Fruit fly (Drosophila melanogaster) whole organism, embryonic: ENCODE results near the gene nAChRalpha3.

Experiments used
- ATbp ChIP-seq: fragments of 200-800 bp; sonication (Bioruptor generic); optimal IDR thresholded peaks from 2 replicates; lab custom pipeline; 2017; ENCODE audit warnings: missing biosample characterization, mild to moderate bottlenecking, missing genetic modification characterization, missing genetic modification reagents
- Ada2b ChIP-seq: fragments of 200-800 bp; sonication (Bioruptor generic); IDR thresholded peaks from 2 replicates; pipeline ENCODE4 v1.3.6; 2022; ENCODE audit warnings: missing biosample characterization, missing genetic modification characterization
- Adf1 ChIP-seq: fragments of 200-800 bp; sonication (Bioruptor generic); IDR thresholded peaks from 2 replicates; pipeline ENCODE4 v1.3.6; 2022; ENCODE audit warnings: missing biosample characterization, missing genetic modification characterization
- Atf-2 ChIP-seq: fragments of 200-800 bp; sonication (Bioruptor generic); optimal IDR thresholded peaks from 2 replicates; lab custom pipeline; 2016; ENCODE audit warnings: missing biosample characterization, missing genetic modification characterization
- BtbVII ChIP-seq: fragments of 200-800 bp; sonication (Bioruptor generic); optimal IDR thresholded peaks from 3 replicates; lab custom pipeline; 2017; ENCODE audit warnings: missing biosample characterization, mild to moderate bottlenecking, missing genetic modification characterization
- CG10543 ChIP-seq: fragments of 200-800 bp; sonication (Bioruptor generic); optimal IDR thresholded peaks from 3 replicates; lab custom pipeline; 2017; ENCODE audit warnings: missing biosample characterization, mild to moderate bottlenecking, missing genetic modification characterization, moderate library complexity
- CG12299 ChIP-seq: fragments of 200-800 bp; sonication (Bioruptor generic); optimal IDR thresholded peaks from 2 replicates; lab custom pipeline; 2018; ENCODE audit warnings: missing biosample characterization, mild to moderate bottlenecking, missing genetic modification characterization
- CG17802 ChIP-seq: fragments of 200-800 bp; sonication (Bioruptor generic); optimal IDR thresholded peaks from 2 replicates; lab custom pipeline; 2018; ENCODE audit warnings: missing biosample characterization, mild to moderate bottlenecking, missing genetic modification characterization, moderate library complexity
- CG18011 ChIP-seq: fragments of 200-800 bp; sonication (Bioruptor generic); optimal IDR thresholded peaks from 2 replicates; lab custom pipeline; 2017; ENCODE audit warnings: missing biosample characterization, missing genetic modification characterization, mild to moderate bottlenecking, moderate library complexity, missing genotype
- CG18476 ChIP-seq: fragments of 200-800 bp; sonication (Bioruptor generic); optimal IDR thresholded peaks from 2 replicates; lab custom pipeline; 2016; ENCODE audit warnings: missing biosample characterization, mild to moderate bottlenecking, missing genetic modification characterization
- CG30431 ChIP-seq: fragments of 200-800 bp; sonication (Bioruptor generic); optimal IDR thresholded peaks from 2 replicates; lab custom pipeline; 2017; ENCODE audit warnings: missing biosample characterization, missing genetic modification characterization
- CG33213 ChIP-seq: fragments of 200-800 bp; sonication (Bioruptor generic); optimal IDR thresholded peaks from 3 replicates; lab custom pipeline; 2016; ENCODE audit warnings: missing biosample characterization, missing genetic modification characterization
- CG34376 ChIP-seq: fragments of 200-800 bp; sonication (Bioruptor generic); optimal IDR thresholded peaks from 2 replicates; lab custom pipeline; 2018; ENCODE audit warnings: missing biosample characterization, mild to moderate bottlenecking, missing genetic modification characterization
- CG3726 ChIP-seq: fragments of 200-800 bp; sonication (Bioruptor generic); IDR thresholded peaks from 3 replicates; pipeline ENCODE4, ENCODE4 v1.3.6; 2022; ENCODE audit warnings: missing biosample characterization, missing genetic modification characterization
- CG43689 ChIP-seq: fragments of 200-800 bp; sonication (Bioruptor generic); IDR thresholded peaks from 2 replicates; pipeline ENCODE4 v1.3.6; 2022; ENCODE audit warnings: missing biosample characterization, missing genetic modification characterization
- CG4404 ChIP-seq: fragments of 200-800 bp; sonication (Bioruptor generic); IDR thresholded peaks from 2 replicates; pipeline ENCODE4 v1.3.6; 2022; ENCODE audit warnings: missing biosample characterization, missing genetic modification characterization
- CG4617 ChIP-seq: fragments of 200-800 bp; sonication (Bioruptor generic); optimal IDR thresholded peaks from 3 replicates; lab custom pipeline; 2016; ENCODE audit warnings: missing biosample characterization, missing genetic modification characterization, borderline replicate concordance
- CG4730 ChIP-seq: fragments of 200-800 bp; sonication (Bioruptor generic); IDR thresholded peaks from 2 replicates; pipeline ENCODE4 v1.3.6; 2022; ENCODE audit warnings: missing biosample characterization, missing genetic modification characterization
- CG6813 ChIP-seq: fragments of 200-800 bp; sonication (Bioruptor generic); optimal IDR thresholded peaks from 2 replicates; lab custom pipeline; 2017; ENCODE audit warnings: missing biosample characterization, missing genetic modification characterization, mild to moderate bottlenecking, moderate library complexity, missing genetic modification reagents
- CG8388 ChIP-seq: fragments of 200-800 bp; sonication (Bioruptor generic); optimal IDR thresholded peaks from 2 replicates; lab custom pipeline; 2019; ENCODE audit warnings: missing biosample characterization, mild to moderate bottlenecking, missing genetic modification characterization, moderate library complexity
- CG9817 ChIP-seq: fragments of 200-800 bp; sonication (Bioruptor generic); optimal IDR thresholded peaks from 2 replicates; lab custom pipeline; 2018; ENCODE audit warnings: missing biosample characterization, mild to moderate bottlenecking, missing genetic modification characterization, moderate library complexity
- Doc3 ChIP-seq: fragments of 200-800 bp; sonication (Bioruptor generic); IDR thresholded peaks from 3 replicates; pipeline ENCODE4 v1.3.6; 2022; ENCODE audit warnings: missing biosample characterization, missing genetic modification characterization; ENCODE audit not compliant: partially characterized antibody
- Gsc ChIP-seq: fragments of 200-800 bp; sonication (Bioruptor generic); IDR thresholded peaks from 2 replicates; pipeline ENCODE4 v1.3.6; 2022; ENCODE audit warnings: missing biosample characterization, missing genetic modification characterization
- HHEX ChIP-seq: fragments of 200-800 bp; sonication (Bioruptor generic); optimal IDR thresholded peaks from 3 replicates; lab custom pipeline; 2017; ENCODE audit warnings: missing biosample characterization, mild to moderate bottlenecking, missing genetic modification characterization, missing genetic modification reagents
- HLH3B ChIP-seq: fragments of 200-800 bp; sonication (Bioruptor generic); IDR thresholded peaks from 2 replicates; pipeline ENCODE4 v1.3.6; 2022; ENCODE audit warnings: missing biosample characterization, missing genetic modification characterization
- Lhr ChIP-seq: fragments of 200-800 bp; sonication (Bioruptor generic); optimal IDR thresholded peaks from 3 replicates; lab custom pipeline; 2017; ENCODE audit warnings: mild to moderate bottlenecking, missing biosample characterization, missing genetic modification reagents, missing genetic modification characterization
- MESR4 ChIP-seq: fragments of 200-800 bp; sonication (Bioruptor generic); optimal IDR thresholded peaks from 2 replicates; lab custom pipeline; 2018; ENCODE audit warnings: missing biosample characterization, mild to moderate bottlenecking, missing genetic modification characterization, moderate library complexity
- Ravus ChIP-seq: fragments of 200-800 bp; sonication (Bioruptor generic); IDR thresholded peaks from 2 replicates; pipeline ENCODE4 v1.3.6; 2022; ENCODE audit warnings: missing biosample characterization, missing genetic modification characterization
- Six4 ChIP-seq: fragments of 200-800 bp; sonication (Bioruptor generic); optimal IDR thresholded peaks from 2 replicates; lab custom pipeline; 2016; ENCODE audit warnings: missing biosample characterization, missing genetic modification characterization
- Sox100B ChIP-seq: fragments of 200-800 bp; sonication (Bioruptor generic); optimal IDR thresholded peaks from 3 replicates; lab custom pipeline; 2018; ENCODE audit warnings: missing biosample characterization, mild to moderate bottlenecking, missing genetic modification characterization
- Stat92E ChIP-seq, 3 experiments: fragments of >200 bp in 2 of 3; fragments of 200-800 bp in 1 of 3; sonication (Bioruptor generic) in 1 of 3; optimal IDR thresholded peaks; 2 replicates each; lab custom pipeline; 2017 to 2019; ENCODE audit warnings: missing biosample characterization in 3 of 3, missing genetic modification characterization in 3 of 3, mild to moderate bottlenecking in 1 of 3, moderate library complexity in 1 of 3
- Xbp1 ChIP-seq: fragments of 200-800 bp; sonication (Bioruptor generic); optimal IDR thresholded peaks from 3 replicates; lab custom pipeline; 2016; ENCODE audit warnings: missing biosample characterization, mild to moderate bottlenecking, missing genetic modification characterization
- ab ChIP-seq: fragments of 200-800 bp; sonication (Bioruptor generic); optimal IDR thresholded peaks from 2 replicates; lab custom pipeline; 2016; ENCODE audit warnings: missing biosample characterization, missing genetic modification characterization
- corto ChIP-seq: fragments of 200-800 bp; sonication (Bioruptor generic); optimal IDR thresholded peaks from 2 replicates; lab custom pipeline; 2016; ENCODE audit warnings: missing biosample characterization, mild to moderate bottlenecking, missing genetic modification characterization, moderate library complexity
- da ChIP-seq: fragments of 200-800 bp; sonication (Bioruptor generic); optimal IDR thresholded peaks from 2 replicates; lab custom pipeline; 2016; ENCODE audit warnings: missing biosample characterization, missing genetic modification characterization
- fu2 ChIP-seq: fragments of 200-800 bp; sonication (Bioruptor generic); optimal IDR thresholded peaks from 2 replicates; lab custom pipeline; 2016; ENCODE audit warnings: missing biosample characterization, missing genetic modification characterization
- gro ChIP-seq: fragments of 200-800 bp; sonication (Bioruptor generic); optimal IDR thresholded peaks from 2 replicates; lab custom pipeline; 2016; ENCODE audit warnings: missing biosample characterization, missing genetic modification characterization
- her ChIP-seq: fragments of 200-800 bp; sonication (Bioruptor generic); optimal IDR thresholded peaks from 2 replicates; lab custom pipeline; 2016; ENCODE audit warnings: missing biosample characterization, missing genetic modification characterization
- kni ChIP-seq: fragments of 200-800 bp; sonication (Bioruptor generic); optimal IDR thresholded peaks from 3 replicates; lab custom pipeline; 2017; ENCODE audit warnings: mild to moderate bottlenecking, missing biosample characterization, missing genetic modification reagents, missing genetic modification characterization
- lola ChIP-seq, 3 experiments: fragments of >200 bp in 2 of 3; fragments of 200-800 bp in 1 of 3; sonication (Bioruptor generic) in 1 of 3; optimal IDR thresholded peaks; 2 replicates each; lab custom pipeline; 2017 to 2019; ENCODE audit warnings: missing biosample characterization in 3 of 3, missing genetic modification characterization in 3 of 3, mild to moderate bottlenecking in 1 of 3, moderate library complexity in 1 of 3
- mam ChIP-seq: fragments of 200-800 bp; sonication (Bioruptor generic); optimal IDR thresholded peaks from 3 replicates; lab custom pipeline; 2016; ENCODE audit warnings: missing biosample characterization, missing genetic modification characterization
- nerfin-1 ChIP-seq: fragments of 200-800 bp; sonication (Bioruptor generic); optimal IDR thresholded peaks from 3 replicates; lab custom pipeline; 2019; ENCODE audit warnings: missing biosample characterization, mild to moderate bottlenecking, missing genetic modification characterization, moderate library complexity
- nom ChIP-seq: fragments of 200-800 bp; sonication (Bioruptor generic); optimal IDR thresholded peaks from 2 replicates; lab custom pipeline; 2017; ENCODE audit warnings: missing biosample characterization, missing genetic modification characterization, mild to moderate bottlenecking, moderate library complexity, missing genetic modification reagents
- pfk ChIP-seq: fragments of 200-800 bp; sonication (Bioruptor generic); optimal IDR thresholded peaks from 2 replicates; lab custom pipeline; 2018; ENCODE audit warnings: missing biosample characterization, mild to moderate bottlenecking, missing genetic modification characterization, moderate library complexity
- pros ChIP-seq: fragments of 200-800 bp; sonication (Bioruptor generic); optimal IDR thresholded peaks from 3 replicates; lab custom pipeline; 2019; ENCODE audit warnings: missing biosample characterization, mild to moderate bottlenecking, missing genetic modification characterization, moderate library complexity
- repo ChIP-seq: fragments of 200-800 bp; sonication (Bioruptor generic); optimal IDR thresholded peaks from 2 replicates; lab custom pipeline; 2016; ENCODE audit warnings: missing biosample characterization, missing genetic modification characterization
- schlank ChIP-seq: fragments of 200-800 bp; sonication (Bioruptor generic); optimal IDR thresholded peaks from 2 replicates; lab custom pipeline; 2018; ENCODE audit warnings: missing biosample characterization, mild to moderate bottlenecking, missing genetic modification characterization
- sim ChIP-seq: fragments of 200-800 bp; sonication (Bioruptor generic); IDR thresholded peaks from 2 replicates; pipeline ENCODE4 v1.3.6; 2022; ENCODE audit warnings: missing biosample characterization, missing genetic modification characterization
- sima ChIP-seq: fragments of 200-800 bp; sonication (Bioruptor generic); optimal IDR thresholded peaks from 2 replicates; lab custom pipeline; 2016; ENCODE audit warnings: missing biosample characterization, missing genetic modification characterization
- usp ChIP-seq: fragments of >200 bp; optimal IDR thresholded peaks from 2 replicates; lab custom pipeline; 2017; ENCODE audit warnings: missing biosample characterization, missing genetic modification characterization
- yki ChIP-seq: fragments of >200 bp; optimal IDR thresholded peaks from 3 replicates; lab custom pipeline; 2018

nAChRalpha3 gene

dm6 chrX:8233167-8233566 is 133.8 kb downstream of the nAChRalpha3 start (continued):
- TF ChIP-seq HHEX, result no peak
- TF ChIP-seq Ravus, result no peak
- no peak for TF ChIP-seq Lhr (GFP tag; lab: Kevin White, UChicago)
- no peak for TF ChIP-seq repo (GFP tag; lab: Kevin White, UChicago)
- TF ChIP-seq CG3726 (GFP tag; lab: Robert Waterston, UW), result no peak
- TF ChIP-seq pfk (GFP tag; lab: Kevin White, UChicago), result no peak
- TF ChIP-seq pros (GFP tag; lab: Kevin White, UChicago), result no peak
- no peak for TF ChIP-seq Atf-2
- TF ChIP-seq Six4, result no peak
- TF ChIP-seq nom (GFP tag; lab: Kevin White, UChicago), result no peak
- TF ChIP-seq corto (GFP tag; lab: Kevin White, UChicago), result peak; percentile 2
- TF ChIP-seq sima (GFP tag; lab: Kevin White, UChicago), result no peak
- no peak for TF ChIP-seq CG17802 (tag; lab: Kevin White, UChicago)
- TF ChIP-seq da, result no peak
- no peak for TF ChIP-seq CG4730 (GFP tag; lab: Robert Waterston, UW)
- peak; percentile 45 for TF ChIP-seq her (GFP tag; lab: Kevin White, UChicago)
- TF ChIP-seq HLH3B (GFP tag; lab: Robert Waterston, UW), result no peak
- TF ChIP-seq Xbp1 (GFP tag; lab: Kevin White, UChicago), result peak; percentile 20
- no peak for TF ChIP-seq lola (GFP tag; optimal IDR thresholded peaks at IDR 0.05; lab: Kevin White, UChicago)
- peak; percentile 24 for TF ChIP-seq CG10543 (GFP tag; lab: Kevin White, UChicago)
- no peak for TF ChIP-seq kni
- TF ChIP-seq CG4617 (GFP tag; lab: Kevin White, UChicago), result no peak
- TF ChIP-seq sim (GFP tag; lab: Robert Waterston, UW), result no peak
- TF ChIP-seq CG33213 (GFP tag; lab: Kevin White, UChicago), result no peak
- TF ChIP-seq CG6813, result peak; percentile 49
- no peak for TF ChIP-seq CG4404 (GFP tag; lab: Robert Waterston, UW)
- no peak for TF ChIP-seq CG30431
- no peak for TF ChIP-seq Doc3 (GFP tag; lab: Robert Waterston, UW)
- no peak for TF ChIP-seq fu2 (GFP tag; lab: Kevin White, UChicago)
- no peak for TF ChIP-seq BtbVII (GFP tag; lab: Kevin White, UChicago)
- no peak for TF ChIP-seq Stat92E (GFP tag; optimal IDR thresholded peaks at IDR 0.05; lab: Kevin White, UChicago)
- TF ChIP-seq ATbp (GFP tag; lab: Kevin White, UChicago), result no peak
- no peak for TF ChIP-seq CG18476 (GFP tag; lab: Kevin White, UChicago)
- TF ChIP-seq Gsc (GFP tag; lab: Robert Waterston, UW), result no peak
- TF ChIP-seq CG34376 (GFP tag; lab: Kevin White, UChicago), result peak; percentile 6
- no peak for TF ChIP-seq schlank (tag; lab: Kevin White, UChicago)
- TF ChIP-seq mam (GFP tag; lab: Kevin White, UChicago), result peak; percentile 66
- no peak for TF ChIP-seq ab (GFP tag; lab: Kevin White, UChicago)
- no peak for TF ChIP-seq CG18011 (GFP tag; lab: Kevin White, UChicago)
- TF ChIP-seq usp (GFP tag; lab: Kevin White, UChicago), result no peak
- no peak for TF ChIP-seq yki (lab: Kevin White, UChicago)
- no peak for TF ChIP-seq MESR4 (GFP tag; lab: Kevin White, UChicago)
- TF ChIP-seq CG43689 (GFP tag; lab: Robert Waterston, UW), result no peak
- TF ChIP-seq CG8388 (GFP tag; lab: Kevin White, UChicago), result no peak
- peak; percentile 48 for TF ChIP-seq gro (GFP tag; lab: Kevin White, UChicago)
- TF ChIP-seq Sox100B, result peak; percentile 0
- TF ChIP-seq Adf1 (GFP tag; lab: Robert Waterston, UW), result peak; percentile 55; the same call in 1 of the 2 replicates
- no peak for TF ChIP-seq Ada2b
- no peak for TF ChIP-seq nerfin-1 (tag; lab: Kevin White, UChicago)
- no peak for TF ChIP-seq CG9817
- no peak for TF ChIP-seq CG12299 (tag; lab: Kevin White, UChicago)
